Fruit fly (Drosophila melanogaster): ENCODE results near the gene CG8620.

DNA sequence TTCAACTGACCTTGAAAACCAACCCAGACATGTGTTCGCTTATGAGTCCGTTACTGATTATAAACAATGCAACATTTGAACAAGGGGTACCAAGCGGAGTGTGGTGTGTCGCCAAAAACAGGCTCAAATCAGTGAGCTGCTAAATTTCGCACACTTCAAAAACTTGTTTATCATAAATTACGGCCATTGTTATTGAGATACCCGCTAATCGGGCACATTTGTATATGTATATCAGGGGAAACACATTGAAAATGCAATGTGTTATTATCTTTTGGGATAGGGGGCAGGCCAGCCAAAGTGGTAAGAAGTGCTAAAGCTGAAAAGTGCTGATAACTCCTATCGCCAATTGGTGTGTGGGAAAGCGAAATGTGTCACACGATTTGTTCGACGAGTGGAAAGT, 3.6 kb upstream of the CG8620 start:
- TF ChIP-seq CG8478 (optimal IDR thresholded peaks at IDR 0.05) (no peak), CTCF (optimal IDR thresholded peaks at IDR 0.05) (no peak)
